Fruit fly (Drosophila melanogaster) S2 (cell line): ENCODE data around the gene Sgs8.

Experiments
- CG8478 ChIP-seq: fragments of >200 bp; optimal IDR thresholded peaks from 2 replicates; lab custom pipeline; 2018
- CTCF ChIP-seq, 2 experiments: fragments of >200 bp; optimal IDR thresholded peaks; 2 replicates each; lab custom pipeline; 2018

DNA sequence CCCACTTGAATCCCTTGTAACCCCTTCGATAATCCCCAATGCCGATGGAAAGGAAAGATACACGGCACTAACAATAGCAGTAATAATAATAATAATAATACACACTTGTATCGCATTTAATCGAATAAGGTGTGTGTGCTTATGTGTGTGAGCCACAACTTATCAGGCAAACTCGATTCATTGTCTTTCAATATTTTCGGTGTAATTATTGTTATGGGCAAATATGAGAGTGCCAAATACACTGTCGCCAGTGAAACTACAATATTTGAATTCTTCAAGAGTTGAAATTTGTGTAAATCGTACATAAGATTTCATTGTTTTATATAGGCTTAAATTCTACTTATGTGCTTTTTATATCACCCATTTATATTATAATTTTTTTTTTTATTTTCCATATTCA, 7.0 kb upstream of the Sgs8 start:
- TF ChIP-seq CTCF (optimal IDR thresholded peaks at IDR 0.05; lab: Kevin White, UChicago) (no peak), CG8478 (lab: Kevin White, UChicago) (no peak)
